Worm (Caenorhabditis elegans) whole organism, mixed stage, embryonic: ENCODE measurements around the gene srw-84.

Experiments
- M03D4.4 ChIP-seq: sonication (generic microtip); optimal IDR thresholded peaks from 2 replicates; lab custom pipeline; 2017; ENCODE audit warnings: mild to moderate bottlenecking, missing genetic modification characterization, missing compliant biosample characterization
- bed-3 ChIP-seq: fragments of 200-800 bp; sonication (Bioruptor generic); optimal IDR thresholded peaks from 3 replicates; lab custom pipeline; 2018; ENCODE audit warnings: mild to moderate bottlenecking, missing genetic modification characterization, moderate library complexity, missing compliant biosample characterization
- ceh-39 ChIP-seq: fragments of 150-350 bp; optimal IDR thresholded peaks from 2 replicates; lab custom pipeline; 2014; ENCODE audit warnings: missing biosample characterization, missing genetic modification characterization
- ceh-83 ChIP-seq: fragments of 200-800 bp; sonication (Bioruptor generic); optimal IDR thresholded peaks from 2 replicates; lab custom pipeline; 2018; ENCODE audit warnings: mild to moderate bottlenecking, missing genetic modification characterization, missing compliant biosample characterization
- ces-1 ChIP-seq: fragments of 150-350 bp; optimal IDR thresholded peaks from 2 replicates; lab custom pipeline; 2014; ENCODE audit warnings: missing biosample characterization, missing genetic modification reagents, missing genetic modification characterization
- drap-1 ChIP-seq: fragments of 200-800 bp; sonication (Bioruptor generic); optimal IDR thresholded peaks from 3 replicates; lab custom pipeline; 2018; ENCODE audit warnings: mild to moderate bottlenecking, missing genetic modification characterization, missing compliant biosample characterization
- elt-1 ChIP-seq: sonication (generic microtip); optimal IDR thresholded peaks from 2 replicates; lab custom pipeline; 2017; ENCODE audit warnings: missing genetic modification characterization, mild to moderate bottlenecking, missing compliant biosample characterization, antibody characterized with exemption, moderate library complexity, borderline replicate concordance; ENCODE audit not compliant: insufficient read depth
- elt-3 ChIP-seq: fragments of 150-350 bp; optimal IDR thresholded peaks from 2 replicates; lab custom pipeline; 2014; ENCODE audit warnings: missing biosample characterization, missing genetic modification characterization
- flh-1 ChIP-seq: fragments of 200-800 bp; sonication (Bioruptor generic); optimal IDR thresholded peaks from 2 replicates; lab custom pipeline; 2018; ENCODE audit warnings: mild to moderate bottlenecking, missing genetic modification characterization, moderate library complexity, missing compliant biosample characterization
- ham-2 ChIP-seq: fragments of 200-800 bp; sonication (Bioruptor generic); optimal IDR thresholded peaks from 2 replicates; lab custom pipeline; 2018; ENCODE audit warnings: mild to moderate bottlenecking, missing genetic modification characterization, missing compliant biosample characterization
- hlh-1 ChIP-seq: fragments of 150-350 bp; optimal IDR thresholded peaks from 2 replicates; lab custom pipeline; 2014; ENCODE audit warnings: missing biosample characterization, missing genetic modification reagents, missing genetic modification characterization
- lin-13 ChIP-seq: fragments of 150-350 bp; optimal IDR thresholded peaks from 2 replicates; lab custom pipeline; 2014; ENCODE audit warnings: missing biosample characterization, missing genetic modification characterization
- lin-32 ChIP-seq: fragments of 200-800 bp; sonication (Bioruptor generic); optimal IDR thresholded peaks from 2 replicates; lab custom pipeline; 2018; ENCODE audit warnings: mild to moderate bottlenecking, missing genetic modification characterization, missing compliant biosample characterization
- lsy-2 ChIP-seq: fragments of 150-350 bp; optimal IDR thresholded peaks from 2 replicates; lab custom pipeline; 2014; ENCODE audit warnings: missing biosample characterization, missing genetic modification characterization
- mab-5 ChIP-seq: fragments of 150-350 bp; optimal IDR thresholded peaks from 2 replicates; lab custom pipeline; 2014; ENCODE audit warnings: missing biosample characterization, missing genetic modification characterization
- mep-1 ChIP-seq: fragments of 150-350 bp; optimal IDR thresholded peaks from 2 replicates; lab custom pipeline; 2017; ENCODE audit warnings: missing biosample characterization, missing genetic modification reagents, missing genetic modification characterization, inconsistent platforms
- mls-2 ChIP-seq: sonication (generic microtip); optimal IDR thresholded peaks from 2 replicates; lab custom pipeline; 2016; ENCODE audit warnings: mild to moderate bottlenecking, missing genetic modification characterization, moderate library complexity, missing compliant biosample characterization
- nhr-12 ChIP-seq: fragments of 150-350 bp; optimal IDR thresholded peaks from 2 replicates; lab custom pipeline; 2014; ENCODE audit warnings: missing biosample characterization, missing genetic modification characterization
- nhr-237 ChIP-seq: fragments of 150-350 bp; optimal IDR thresholded peaks from 2 replicates; lab custom pipeline; 2014; ENCODE audit warnings: missing biosample characterization, missing genetic modification characterization
- nhr-76 ChIP-seq: sonication (generic microtip); optimal IDR thresholded peaks from 2 replicates; lab custom pipeline; 2017; ENCODE audit warnings: missing biosample characterization, missing genetic modification characterization
- pha-4 ChIP-seq: fragments of 150-350 bp; optimal IDR thresholded peaks from 2 replicates; lab custom pipeline; 2018; ENCODE audit warnings: missing biosample characterization, missing genetic modification reagents, missing genetic modification characterization
- sem-2 ChIP-seq: fragments of 200-800 bp; sonication (Bioruptor generic); optimal IDR thresholded peaks from 2 replicates; lab custom pipeline; 2018; ENCODE audit warnings: mild to moderate bottlenecking, missing genetic modification characterization, missing compliant biosample characterization
- snpc-4 ChIP-seq: fragments of 150-350 bp; optimal IDR thresholded peaks from 2 replicates; lab custom pipeline; 2014; ENCODE audit warnings: missing biosample characterization, missing genetic modification characterization
- sptf-1 ChIP-seq: sonication (generic microtip); optimal IDR thresholded peaks from 2 replicates; lab custom pipeline; 2017; ENCODE audit warnings: mild to moderate bottlenecking, missing genetic modification characterization, moderate library complexity, missing compliant biosample characterization
- tbx-8 ChIP-seq: fragments of 200-800 bp; sonication (Bioruptor generic); optimal IDR thresholded peaks from 2 replicates; lab custom pipeline; 2018; ENCODE audit warnings: mild to moderate bottlenecking, missing genetic modification characterization, moderate library complexity, missing compliant biosample characterization
- unc-120 ChIP-seq: sonication (generic microtip); optimal IDR thresholded peaks from 2 replicates; lab custom pipeline; 2017; ENCODE audit warnings: missing genetic modification characterization, missing compliant biosample characterization; ENCODE audit not compliant: poor library complexity, severe bottlenecking
- unc-39 ChIP-seq: fragments of 150-350 bp; optimal IDR thresholded peaks from 2 replicates; lab custom pipeline; 2014; ENCODE audit warnings: missing biosample characterization, missing genetic modification characterization
- zip-8 ChIP-seq: fragments of 150-350 bp; optimal IDR thresholded peaks from 2 replicates; lab custom pipeline; 2014; ENCODE audit warnings: missing biosample characterization, missing genetic modification characterization
- ztf-11 ChIP-seq: fragments of 150-350 bp; optimal IDR thresholded peaks from 2 replicates; lab custom pipeline; 2014; ENCODE audit warnings: missing biosample characterization, missing genetic modification characterization

The srw-84 gene

DNA sequence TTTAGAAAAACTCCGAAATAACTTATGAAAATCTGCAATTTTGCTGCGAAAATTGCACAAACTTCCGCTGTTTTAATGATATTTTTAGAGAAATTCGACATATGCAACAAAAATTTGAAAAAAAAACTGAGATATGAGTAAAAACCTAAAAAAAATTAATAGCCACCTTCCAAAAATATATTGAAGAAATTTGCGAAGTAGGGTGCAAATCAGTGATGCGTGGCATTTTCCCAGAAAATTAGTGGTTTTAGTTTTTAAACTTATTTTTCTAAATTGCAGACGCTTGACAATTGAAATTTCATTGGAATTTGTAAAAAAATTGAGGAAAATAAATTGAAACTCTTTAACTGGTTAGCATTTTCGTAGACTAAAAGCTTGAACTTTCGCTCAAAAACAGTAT is 17.8 kb downstream of the srw-84 start, which contains the start of gene C25F9.13:
TSS of gene C25F9.13 (minus strand) at position 101 of the 400 bp plus-strand sequence.
- no peak for TF ChIP-seq ces-1
- TF ChIP-seq ceh-39, result no peak
- TF ChIP-seq snpc-4 (tag; lab: Kevin White, UChicago), result no peak
- no peak for TF ChIP-seq mab-5 (tag; lab: Kevin White, UChicago)
- TF ChIP-seq ztf-11 (tag; lab: Kevin White, UChicago), result no peak

ce11 chrV:19400619-19401018 is 19.6 kb downstream of the srw-84 start, which contains the start of gene srw-86:
srw-86 (minus strand) TSS chrV:19400719.
- no peak for TF ChIP-seq mab-5 (tag; lab: Kevin White, UChicago)
- TF ChIP-seq lin-13, result no peak
- no peak for TF ChIP-seq nhr-237 (tag; lab: Kevin White, UChicago)
- no peak for TF ChIP-seq M03D4.4 (tag; lab: Kevin White, UChicago)
- no peak for TF ChIP-seq ces-1

DNA sequence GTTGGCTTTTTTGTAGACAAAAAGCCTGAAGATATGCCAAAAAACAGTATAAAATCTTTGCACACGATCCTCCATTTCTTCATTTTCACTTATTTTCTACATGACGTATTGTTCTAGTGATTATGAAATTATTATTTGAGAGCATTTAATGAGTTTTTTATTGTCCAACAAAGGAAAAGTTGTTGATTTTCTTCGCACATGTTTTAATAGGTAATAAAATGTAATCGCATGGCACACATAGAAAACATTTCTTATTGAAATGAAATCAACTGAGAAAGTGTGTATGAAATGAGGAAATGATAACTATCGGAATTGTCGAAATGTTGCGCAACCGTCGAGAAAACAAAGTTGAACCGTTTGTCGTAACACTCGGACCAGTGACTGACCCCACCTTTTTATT is 20.4 kb downstream of the srw-84 start:
- TF ChIP-seq ham-2 (GFP tag; lab: Kevin White, UChicago) (no peak), drap-1 (GFP tag; lab: Kevin White, UChicago) (no peak), mep-1 (no peak), sptf-1 (tag; lab: Kevin White, UChicago) (no peak), flh-1 (no peak), zip-8 (tag; lab: Kevin White, UChicago) (peak; percentile 7)
- TF ChIP-seq, all 35 proteins: peak for 1

- no peak for TF ChIP-seq lin-32 (GFP tag; lab: Kevin White, UChicago)
- TF ChIP-seq drap-1 (GFP tag; lab: Kevin White, UChicago), result no peak
- TF ChIP-seq mls-2 (tag; lab: Kevin White, UChicago), result no peak
- no peak for TF ChIP-seq tbx-8 (GFP tag; lab: Kevin White, UChicago)
- no peak for TF ChIP-seq nhr-76 (tag; lab: Kevin White, UChicago)
- TF ChIP-seq nhr-12 (tag; lab: Kevin White, UChicago), result no peak
- no peak for TF ChIP-seq lsy-2
- no peak for TF ChIP-seq bed-3 (GFP tag; lab: Kevin White, UChicago)
- TF ChIP-seq nhr-237 (tag; lab: Kevin White, UChicago), result no peak
- no peak for TF ChIP-seq elt-3
- TF ChIP-seq unc-120 (tag; lab: Kevin White, UChicago), result no peak
- TF ChIP-seq pha-4 (tag; lab: Kevin White, UChicago), result no peak
- TF ChIP-seq zip-8 (tag; lab: Kevin White, UChicago), result no peak
- TF ChIP-seq snpc-4 (tag; lab: Kevin White, UChicago), result no peak
- TF ChIP-seq hlh-1, result no peak
- no peak for TF ChIP-seq elt-1 (tag; lab: Kevin White, UChicago)
- no peak for TF ChIP-seq flh-1
Observed at ce11 chrV:19402855-19403254, 21.8 kb downstream of the srw-84 start, which contains the start of gene C25F9.12. C25F9.12 (minus strand) TSS chrV:19402955.

DNA sequence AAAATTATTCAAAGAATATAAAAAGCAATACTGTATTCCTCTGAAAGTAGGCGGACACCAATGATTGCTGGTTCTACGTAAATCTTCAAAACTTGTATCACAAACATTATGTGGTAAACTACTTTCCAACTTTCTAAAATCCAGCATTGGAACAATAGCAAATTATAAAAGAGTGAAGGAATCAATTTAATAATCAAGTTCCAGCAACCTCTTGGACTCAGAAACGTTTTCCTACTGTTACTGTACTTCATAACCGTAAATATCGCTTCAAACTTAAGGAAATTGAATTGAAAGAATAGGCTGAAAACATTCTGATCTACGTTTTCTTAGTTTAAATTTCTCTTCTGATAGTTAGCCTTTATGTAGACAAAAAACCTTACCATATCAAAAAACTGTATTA is 22.6 kb downstream of the srw-84 start:
- no peak for TF ChIP-seq ztf-11 (tag; lab: Kevin White, UChicago)

ce11 chrV:19405276-19405815 is 24.3 kb downstream of the srw-84 start, which contains the start of the genes C25F9.6 and C25F9.10:
C25F9.6 (minus strand) TSS chrV:19405326.
C25F9.10 (plus strand) TSS chrV:19405729.
- TF ChIP-seq ceh-39 (no peak), flh-1 (no peak), unc-39 (tag; lab: Kevin White, UChicago) (no peak), ztf-11 (tag; lab: Kevin White, UChicago) (no peak), bed-3 (GFP tag; lab: Kevin White, UChicago) (no peak), ceh-83 (GFP tag; lab: Kevin White, UChicago) (no peak)

- no peak for TF ChIP-seq flh-1
- no peak for TF ChIP-seq unc-39 (tag; lab: Kevin White, UChicago)
- no peak for TF ChIP-seq hlh-1
- no peak for TF ChIP-seq unc-120 (tag; lab: Kevin White, UChicago)
- TF ChIP-seq sem-2 (GFP tag; lab: Kevin White, UChicago), result no peak
- TF ChIP-seq lin-13, result no peak
- TF ChIP-seq nhr-12 (tag; lab: Kevin White, UChicago), result no peak
- TF ChIP-seq drap-1 (GFP tag; lab: Kevin White, UChicago), result no peak
Observed at ce11 chrV:19410663-19411062, 29.6 kb downstream of the srw-84 start, which contains the start of gene C25F9.5. C25F9.5 (minus strand) TSS chrV:19410857.
